Fruit fly (Drosophila melanogaster) S2 (cell line): ENCODE results near the gene Sas-4.

Experiments
- CG8478 ChIP-seq: fragments of >200 bp; optimal IDR thresholded peaks from 2 replicates; lab custom pipeline; 2018
- CTCF ChIP-seq, 2 experiments: fragments of >200 bp; optimal IDR thresholded peaks; 2 replicates each; lab custom pipeline; 2018

DNA sequence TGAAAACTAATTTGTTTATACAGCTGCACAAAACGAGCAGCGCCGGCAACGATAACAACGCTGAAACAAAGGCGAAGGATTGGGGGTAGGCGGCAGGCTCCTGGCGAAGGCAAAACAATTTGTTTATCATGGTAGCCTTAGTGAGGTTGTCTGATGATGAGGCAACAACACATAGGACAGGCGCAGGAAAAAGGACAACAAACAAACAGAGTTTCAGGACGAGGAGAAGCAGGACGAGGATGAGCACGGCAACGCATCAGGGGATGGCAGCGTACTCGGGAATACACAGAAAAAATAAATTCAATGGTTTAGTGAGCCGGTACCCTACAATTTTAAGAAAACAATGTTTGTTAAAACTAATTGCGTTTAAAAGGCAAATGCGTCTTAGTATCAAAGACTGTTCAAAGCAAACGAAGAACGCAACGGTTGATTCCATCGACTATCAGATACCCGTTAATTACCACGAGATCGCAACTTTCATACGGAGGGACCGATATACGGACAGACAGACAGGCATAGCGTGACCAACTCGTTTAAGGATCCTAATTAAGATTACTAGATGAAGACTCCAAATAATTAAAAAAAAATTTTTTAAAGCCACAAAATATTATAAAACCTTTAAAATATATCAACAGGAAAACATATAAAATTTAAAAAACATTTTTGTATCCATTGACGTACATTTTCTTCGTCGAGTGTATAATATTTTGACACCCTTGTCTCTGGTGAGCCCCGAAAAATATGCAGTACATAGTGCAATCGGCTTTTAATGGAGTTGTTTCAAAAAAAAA, 16.3 kb upstream of the Sas-4 start:
- TF ChIP-seq CTCF (optimal IDR thresholded peaks at IDR 0.05; lab: Kevin White, UChicago) (no peak), CG8478 (no peak)
